Fruit fly (Drosophila melanogaster) whole organism, embryonic: ENCODE results near the gene CG31883.

Source experiments
- Blimp-1 ChIP-seq: fragments of 200-800 bp; sonication (Bioruptor generic); optimal IDR thresholded peaks from 3 replicates; lab custom pipeline; 2018; ENCODE audit warnings: missing biosample characterization, missing genetic modification characterization, mild to moderate bottlenecking, moderate library complexity, missing genetic modification reagents
- CG10209 ChIP-seq: fragments of 200-800 bp; sonication (Bioruptor generic); optimal IDR thresholded peaks from 3 replicates; lab custom pipeline; 2017; ENCODE audit warnings: missing biosample characterization, mild to moderate bottlenecking, missing genetic modification characterization, missing genetic modification reagents
- CG10267 ChIP-seq: fragments of 200-800 bp; sonication (Bioruptor generic); optimal IDR thresholded peaks from 2 replicates; lab custom pipeline; 2018; ENCODE audit warnings: missing biosample characterization, mild to moderate bottlenecking, missing genetic modification characterization, moderate library complexity
- CG10959 ChIP-seq: fragments of 200-800 bp; sonication (Bioruptor generic); IDR thresholded peaks from 2 replicates; pipeline ENCODE4 v1.3.6; 2022; ENCODE audit warnings: missing biosample characterization, missing genetic modification characterization
- CG11560 ChIP-seq: fragments of 200-800 bp; sonication (Bioruptor generic); IDR thresholded peaks from 3 replicates; pipeline ENCODE4 v1.3.6; 2022; ENCODE audit warnings: missing biosample characterization, missing genetic modification characterization
- CG16779 ChIP-seq: fragments of 200-800 bp; sonication (Bioruptor generic); IDR thresholded peaks from 2 replicates; pipeline ENCODE4 v1.3.6; 2022; ENCODE audit warnings: missing biosample characterization, missing genetic modification characterization
- CG16863 ChIP-seq: fragments of 200-800 bp; sonication (Bioruptor generic); optimal IDR thresholded peaks from 3 replicates; lab custom pipeline; 2016; ENCODE audit warnings: missing biosample characterization, missing genetic modification characterization
- CG17829 ChIP-seq: fragments of 200-800 bp; optimal IDR thresholded peaks from 2 replicates; lab custom pipeline; 2019; ENCODE audit warnings: missing biosample characterization, mild to moderate bottlenecking, missing genetic modification characterization, moderate library complexity
- CG4360 ChIP-seq: fragments of 200-800 bp; sonication (Bioruptor generic); IDR thresholded peaks from 2 replicates; pipeline ENCODE4 v1.3.6; 2022; ENCODE audit warnings: missing biosample characterization, missing genetic modification characterization
- CG43689 ChIP-seq: fragments of 200-800 bp; sonication (Bioruptor generic); IDR thresholded peaks from 2 replicates; pipeline ENCODE4 v1.3.6; 2022; ENCODE audit warnings: missing biosample characterization, missing genetic modification characterization
- CG5953 ChIP-seq: fragments of 200-800 bp; sonication (Bioruptor generic); IDR thresholded peaks from 2 replicates; pipeline ENCODE4 v1.3.6; 2022; ENCODE audit warnings: missing biosample characterization, missing genetic modification characterization
- CG6272 ChIP-seq: fragments of 200-800 bp; sonication (Bioruptor generic); IDR thresholded peaks from 2 replicates; pipeline ENCODE4 v1.3.6; 2022; ENCODE audit warnings: missing biosample characterization, missing genetic modification characterization
- CG6791 ChIP-seq: fragments of 200-800 bp; sonication (Bioruptor generic); IDR thresholded peaks from 3 replicates; pipeline ENCODE4 v1.3.6; 2022; ENCODE audit warnings: missing biosample characterization, missing genetic modification characterization; ENCODE audit not compliant: partially characterized antibody
- CG7786 ChIP-seq: fragments of 200-800 bp; sonication (Bioruptor generic); optimal IDR thresholded peaks from 2 replicates; lab custom pipeline; 2016; ENCODE audit warnings: missing biosample characterization, missing genetic modification characterization
- CG8290 ChIP-seq, 3 experiments: fragments of 200-800 bp; sonication (Bioruptor generic); optimal IDR thresholded peaks; 2 replicates each; lab custom pipeline; 2016 to 2019; ENCODE audit warnings: missing biosample characterization in 3 of 3, missing genetic modification characterization in 3 of 3, mild to moderate bottlenecking in 2 of 3, moderate library complexity in 1 of 3
- CG8359 ChIP-seq: fragments of 200-800 bp; sonication (Bioruptor generic); optimal IDR thresholded peaks from 2 replicates; lab custom pipeline; 2017; ENCODE audit warnings: missing biosample characterization, mild to moderate bottlenecking, missing genetic modification characterization, borderline replicate concordance
- CG8765 ChIP-seq: fragments of 200-800 bp; sonication (Bioruptor generic); IDR thresholded peaks from 2 replicates; pipeline ENCODE4 v1.3.6; 2022; ENCODE audit warnings: missing biosample characterization, missing genetic modification characterization
- CTCF ChIP-seq: fragments of 200-800 bp; sonication (Bioruptor generic); optimal IDR thresholded peaks from 2 replicates; lab custom pipeline; 2017; ENCODE audit warnings: missing biosample characterization, mild to moderate bottlenecking, missing genetic modification characterization, moderate library complexity
- Chrac-16 ChIP-seq: fragments of 200-800 bp; sonication (Bioruptor generic); optimal IDR thresholded peaks from 3 replicates; lab custom pipeline; 2016; ENCODE audit warnings: missing biosample characterization, missing genetic modification characterization
- Eip74EF ChIP-seq, 2 experiments: fragments of 200-800 bp in 1 of 2; fragments of >200 bp in 1 of 2; sonication (Bioruptor generic) in 1 of 2; optimal IDR thresholded peaks; 2 replicates each; lab custom pipeline; 2017 to 2019; ENCODE audit warnings: missing biosample characterization in 2 of 2, missing genetic modification characterization in 2 of 2, mild to moderate bottlenecking in 1 of 2, moderate library complexity in 1 of 2
- Ets65A ChIP-seq: fragments of 200-800 bp; sonication (Bioruptor generic); peaks from one replicate; lab custom pipeline; 2016; ENCODE audit warnings: missing biosample characterization, missing genetic modification characterization
- Jarid2 ChIP-seq: fragments of 200-800 bp; sonication (Bioruptor generic); optimal IDR thresholded peaks from 3 replicates; lab custom pipeline; 2017; ENCODE audit warnings: mild to moderate bottlenecking, missing biosample characterization, missing genetic modification reagents, missing genetic modification characterization
- Med ChIP-seq: fragments of 200-800 bp; sonication (Bioruptor generic); peaks from one replicate; lab custom pipeline; 2016; ENCODE audit warnings: missing biosample characterization, missing genetic modification characterization, mild to moderate bottlenecking, inconsistent platforms, moderate library complexity
- amos ChIP-seq: fragments of 200-800 bp; sonication (Bioruptor generic); IDR thresholded peaks from 2 replicates; pipeline ENCODE4 v1.3.6; 2022; ENCODE audit warnings: missing biosample characterization, missing genetic modification characterization; ENCODE audit not compliant: partially characterized antibody
- bigmax ChIP-seq: fragments of 200-800 bp; sonication (Bioruptor generic); optimal IDR thresholded peaks from 2 replicates; lab custom pipeline; 2018; ENCODE audit warnings: missing biosample characterization, mild to moderate bottlenecking, missing genetic modification characterization
- cas ChIP-seq: fragments of 200-800 bp; sonication (Bioruptor generic); IDR thresholded peaks from 2 replicates; pipeline ENCODE4 v1.3.6; 2022; ENCODE audit warnings: missing biosample characterization, missing genetic modification characterization
- chif ChIP-seq, 2 experiments: fragments of 200-800 bp; sonication (Bioruptor generic); optimal IDR thresholded peaks; 3 replicates each; lab custom pipeline; 2016; ENCODE audit warnings: missing biosample characterization in 2 of 2, missing genetic modification characterization in 2 of 2
- ci ChIP-seq: fragments of 200-800 bp; sonication (Bioruptor generic); IDR thresholded peaks from 3 replicates; pipeline ENCODE4 v1.3.6; 2022; ENCODE audit warnings: missing biosample characterization, missing genetic modification characterization
- exex ChIP-seq: fragments of 200-800 bp; sonication (Bioruptor generic); optimal IDR thresholded peaks from 4 replicates; lab custom pipeline; 2018; ENCODE audit warnings: missing biosample characterization, mild to moderate bottlenecking, missing genetic modification characterization, moderate library complexity
- fd64A ChIP-seq: fragments of 200-800 bp; sonication (Bioruptor generic); optimal IDR thresholded peaks from 3 replicates; lab custom pipeline; 2018; ENCODE audit warnings: missing biosample characterization, mild to moderate bottlenecking, missing genetic modification characterization
- fu2 ChIP-seq: fragments of 200-800 bp; sonication (Bioruptor generic); optimal IDR thresholded peaks from 2 replicates; lab custom pipeline; 2016; ENCODE audit warnings: missing biosample characterization, missing genetic modification characterization
- gfzf ChIP-seq: fragments of 200-800 bp; sonication (Bioruptor generic); optimal IDR thresholded peaks from 2 replicates; lab custom pipeline; 2016; ENCODE audit warnings: missing biosample characterization, mild to moderate bottlenecking, missing genetic modification characterization, moderate library complexity
- her ChIP-seq: fragments of 200-800 bp; sonication (Bioruptor generic); optimal IDR thresholded peaks from 2 replicates; lab custom pipeline; 2016; ENCODE audit warnings: missing biosample characterization, missing genetic modification characterization
- hkb ChIP-seq, 2 experiments: fragments of 200-800 bp in 1 of 2; fragments of >200 bp in 1 of 2; sonication (Bioruptor generic) in 1 of 2; IDR thresholded peaks in 1 of 2; optimal IDR thresholded peaks in 1 of 2; 2 replicates each; pipeline versions ENCODE4 v1.3.6 to Lab custom; 2017 to 2022; ENCODE audit warnings: missing biosample characterization in 1 of 2, missing genetic modification characterization in 1 of 2
- ind ChIP-seq: fragments of 200-800 bp; sonication (Bioruptor generic); optimal IDR thresholded peaks from 3 replicates; lab custom pipeline; 2016; ENCODE audit warnings: missing biosample characterization, missing genetic modification characterization
- lbe ChIP-seq: fragments of 200-800 bp; sonication (Bioruptor generic); optimal IDR thresholded peaks from 2 replicates; lab custom pipeline; 2016; ENCODE audit warnings: missing biosample characterization, mild to moderate bottlenecking, missing genetic modification characterization
- luna ChIP-seq: fragments of 200-800 bp; sonication (Bioruptor generic); optimal IDR thresholded peaks from 2 replicates; lab custom pipeline; 2016; ENCODE audit warnings: missing biosample characterization, missing genetic modification characterization
- salm ChIP-seq: fragments of 200-800 bp; sonication (Bioruptor generic); optimal IDR thresholded peaks from 2 replicates; lab custom pipeline; 2018; ENCODE audit warnings: missing biosample characterization, mild to moderate bottlenecking, missing genetic modification characterization
- sens ChIP-seq: fragments of 200-800 bp; sonication (Bioruptor generic); peaks from one replicate; lab custom pipeline; 2016; ENCODE audit warnings: missing biosample characterization, missing genetic modification characterization
- stwl ChIP-seq: fragments of 200-800 bp; sonication (Bioruptor generic); optimal IDR thresholded peaks from 3 replicates; lab custom pipeline; 2018; ENCODE audit warnings: missing biosample characterization, mild to moderate bottlenecking, missing genetic modification characterization, moderate library complexity
- tap ChIP-seq: fragments of 200-800 bp; optimal IDR thresholded peaks from 3 replicates; lab custom pipeline; 2019; ENCODE audit warnings: missing biosample characterization, mild to moderate bottlenecking, missing genetic modification characterization, moderate library complexity
- tin ChIP-seq: fragments of 200-800 bp; sonication (Bioruptor generic); optimal IDR thresholded peaks from 3 replicates; lab custom pipeline; 2016; ENCODE audit warnings: missing biosample characterization, missing genetic modification characterization
- vfl ChIP-seq: fragments of 200-800 bp; sonication (Bioruptor generic); optimal IDR thresholded peaks from 2 replicates; lab custom pipeline; 2016; ENCODE audit warnings: missing biosample characterization, missing genetic modification characterization

CG31883 gene

DNA sequence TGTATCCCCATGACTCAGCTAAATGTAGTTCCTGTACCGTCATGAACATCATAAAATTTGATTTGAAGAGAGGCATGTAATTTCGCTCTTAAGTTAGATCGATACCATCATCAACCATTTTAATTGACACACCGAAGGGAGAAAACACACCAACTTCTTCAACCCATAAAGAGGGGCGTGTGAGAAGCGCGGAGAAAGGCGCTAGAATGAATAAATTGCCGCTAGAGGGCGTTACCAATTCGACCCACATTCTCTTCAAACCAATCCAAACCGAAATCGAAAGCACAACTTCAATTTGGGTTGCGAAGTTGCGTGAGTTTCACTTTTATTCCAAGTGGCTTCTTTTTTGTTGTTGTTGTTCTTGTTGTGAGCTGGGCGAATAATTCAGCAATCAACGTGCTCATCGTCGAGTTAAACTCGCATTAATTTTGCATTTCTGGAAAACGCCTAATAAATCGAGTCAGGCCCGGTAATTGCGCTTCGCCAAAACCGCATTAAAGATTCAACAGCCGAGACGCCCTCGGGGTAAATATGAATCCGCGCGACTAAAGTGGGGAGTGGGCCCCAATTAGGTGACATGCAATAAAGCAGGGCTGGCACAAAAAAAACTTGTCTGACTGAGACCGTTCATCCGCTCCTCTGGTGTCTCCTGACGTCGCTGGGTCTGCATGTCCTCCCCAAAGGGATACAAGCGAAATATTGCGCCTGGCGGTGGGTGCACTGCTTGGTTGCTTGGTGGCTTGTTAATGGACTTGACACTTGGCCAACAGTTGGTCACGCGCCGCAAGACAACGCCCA lies 15.7 kb upstream of the CG31883 start:
- TF ChIP-seq Jarid2 (GFP tag; lab: Kevin White, UChicago) = no peak
- no peak for TF ChIP-seq CG10209 (GFP tag; lab: Kevin White, UChicago)
- 0 out of 3 replicates have a peak, but pooled peaks have one; percentile 43 for TF ChIP-seq ci (GFP tag; lab: Robert Waterston, UW)
- no peak for TF ChIP-seq cas (GFP tag; lab: Robert Waterston, UW)
- peak; percentile 86 for TF ChIP-seq CTCF
- no peak for TF ChIP-seq CG16779
- TF ChIP-seq CG6791 (GFP tag; lab: Robert Waterston, UW) = peak; percentile 33; the same call in 1 of the 3 replicates
- peak; percentile 99 for TF ChIP-seq CG17829 (tag; lab: Kevin White, UChicago)
- no peak for TF ChIP-seq tin (GFP tag; lab: Kevin White, UChicago)
- TF ChIP-seq stwl (tag; lab: Kevin White, UChicago) = peak; percentile 13
- TF ChIP-seq sens (GFP tag; lab: Kevin White, UChicago) = no peak
- TF ChIP-seq CG5953 (GFP tag; lab: Robert Waterston, UW) = 0 out of 2 replicates have a peak, but pooled peaks have one; percentile 13
- TF ChIP-seq tap (tag; lab: Kevin White, UChicago) = no peak
- peak; percentile 67 for TF ChIP-seq CG8290 (GFP tag; optimal IDR thresholded peaks at IDR 0.05; lab: Kevin White, UChicago)
- TF ChIP-seq CG8290 (tag; optimal IDR thresholded peaks at IDR 0.05; lab: Kevin White, UChicago) = no peak
- TF ChIP-seq chif (GFP tag; optimal IDR thresholded peaks at IDR 0.05; lab: Kevin White, UChicago) = no peak
- TF ChIP-seq CG4360 (GFP tag; lab: Robert Waterston, UW) = 0 out of 2 replicates have a peak, but pooled peaks have one; percentile 13
- TF ChIP-seq Blimp-1 (GFP tag; lab: Kevin White, UChicago) = peak; percentile 70
- TF ChIP-seq CG16863 (GFP tag; lab: Kevin White, UChicago) = no peak
- peak; percentile 86 for TF ChIP-seq Ets65A (GFP tag; lab: Kevin White, UChicago)
- TF ChIP-seq Med (GFP tag; lab: Kevin White, UChicago) = peak; percentile 46
- TF ChIP-seq CG7786 (GFP tag; lab: Kevin White, UChicago) = no peak

DNA sequence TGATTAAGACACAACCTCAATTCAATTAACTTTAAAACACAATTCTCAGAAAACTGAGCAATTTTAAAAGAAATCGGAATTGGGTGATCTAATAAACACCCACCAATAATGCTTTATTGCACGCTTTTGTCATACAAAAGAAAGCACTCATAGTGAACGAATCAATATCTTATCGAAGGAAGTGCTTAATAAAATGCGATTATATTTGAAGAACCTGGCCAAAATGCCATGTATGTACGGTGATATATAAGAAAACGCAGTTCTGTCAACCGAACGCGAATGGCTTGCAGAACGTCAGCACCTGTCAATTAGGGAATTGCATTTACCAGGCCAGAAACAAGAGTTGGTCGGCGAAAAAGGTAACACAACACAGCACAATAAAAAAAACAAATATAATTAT lies 14.5 kb upstream of the CG31883 start:
- no peak for TF ChIP-seq CG43689 (GFP tag; lab: Robert Waterston, UW)
- TF ChIP-seq vfl = no peak
- no peak for TF ChIP-seq CG10959
- peak; percentile 25 for TF ChIP-seq sens (GFP tag; lab: Kevin White, UChicago)
- peak; percentile 44 for TF ChIP-seq exex (tag; lab: Kevin White, UChicago)
- TF ChIP-seq her (GFP tag; lab: Kevin White, UChicago) = no peak
- TF ChIP-seq CG11560 (tag; lab: Robert Waterston, UW) = no peak
- TF ChIP-seq bigmax = no peak
- no peak for TF ChIP-seq ind (GFP tag; lab: Kevin White, UChicago)
- TF ChIP-seq amos = no peak
- TF ChIP-seq Chrac-16 = no peak
- TF ChIP-seq, all 482 proteins: peak for 2

DNA sequence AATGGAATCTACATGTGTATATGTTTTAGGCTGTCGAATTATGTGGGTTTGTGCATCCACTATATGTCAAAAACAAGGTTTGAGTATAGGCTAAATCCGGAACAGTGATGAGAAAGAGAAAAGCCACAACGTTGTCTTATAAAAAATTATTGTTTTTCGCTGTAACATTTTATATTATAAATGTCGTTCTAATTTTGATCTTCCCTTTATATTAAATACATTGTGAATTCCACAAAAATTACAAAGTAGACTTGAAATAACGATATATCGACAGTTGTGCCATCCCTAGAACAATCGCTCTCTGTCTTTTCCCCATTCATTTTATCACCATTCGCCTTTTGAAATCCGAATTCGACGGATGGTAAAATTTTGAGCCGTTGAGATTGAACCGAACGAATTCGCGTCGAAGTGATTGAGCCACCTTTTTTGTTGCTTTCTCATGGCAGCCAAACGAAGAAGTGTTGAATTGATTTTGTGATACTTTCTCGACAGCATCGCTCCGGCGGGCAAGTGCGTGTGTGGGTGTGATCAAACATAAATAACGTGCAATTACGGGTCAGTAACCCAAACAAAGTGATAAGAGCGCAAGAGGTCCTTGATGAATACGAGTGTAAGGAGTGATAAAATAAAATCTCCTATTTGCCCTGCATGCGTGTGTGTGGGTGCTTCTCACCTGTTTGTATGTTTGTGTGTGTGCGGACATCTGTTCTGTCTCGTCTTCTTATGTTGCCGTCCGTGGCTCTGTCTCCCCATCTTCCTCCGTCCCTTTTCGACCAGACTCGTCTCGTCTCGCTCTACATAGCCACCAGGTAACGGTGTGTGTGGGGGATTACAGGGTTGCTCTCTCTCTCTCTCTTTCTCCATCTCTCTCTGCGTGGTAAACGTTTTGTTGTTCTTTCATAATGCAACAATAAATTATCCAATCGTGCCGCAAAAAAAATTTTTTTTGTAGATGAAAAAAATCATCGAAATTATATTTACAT lies 7.1 kb upstream of the CG31883 start, which contains the start of gene Oatp30B:
TSS of gene Oatp30B (plus strand) at position 325 of the 983 bp plus-strand sequence.
- TF ChIP-seq CG10267 (peak; percentile 94), Eip74EF (GFP tag; optimal IDR thresholded peaks at IDR 0.05; lab: Kevin White, UChicago) (peak in 1 of 2 experiments; percentile 87), fu2 (GFP tag; lab: Kevin White, UChicago) (peak; percentile 94), CG10209 (GFP tag; lab: Kevin White, UChicago) (peak; percentile 96), CG8290 (GFP tag; optimal IDR thresholded peaks at IDR 0.05; lab: Kevin White, UChicago) (peak; percentile 93), CG8290 (tag; optimal IDR thresholded peaks at IDR 0.05; lab: Kevin White, UChicago) (peak; percentile 73 to 96), luna (GFP tag; lab: Kevin White, UChicago) (peak; percentile 93), CG8765 (peak; percentile 97), CG8359 (GFP tag; lab: Kevin White, UChicago) (peak; percentile 78), CG6272 (peak; percentile 97), salm (tag; lab: Kevin White, UChicago) (peak; percentile 90), chif (GFP tag; optimal IDR thresholded peaks at IDR 0.05; lab: Kevin White, UChicago) (peak; percentile 93 to 98), lbe (GFP tag; lab: Kevin White, UChicago) (peak; percentile 92), fd64A (GFP tag; lab: Kevin White, UChicago) (peak; percentile 58), gfzf (peak; percentile 51), hkb (optimal IDR thresholded peaks at IDR 0.05; lab: Kevin White, UChicago) (no peak), hkb (GFP tag; IDR thresholded peaks at IDR 0.05; lab: Robert Waterston, UW) (peak; percentile 98)
